Worm (Caenorhabditis elegans) whole organism, mixed stage, embryonic: Measurements from ENCODE around the gene chmp-7.

Source experiments
- pha-4 ChIP-seq: fragments of 150-350 bp; optimal IDR thresholded peaks from 2 replicates; lab custom pipeline; 2018; ENCODE audit warnings: missing biosample characterization, missing genetic modification reagents, missing genetic modification characterization
- snpc-4 ChIP-seq: fragments of 150-350 bp; optimal IDR thresholded peaks from 2 replicates; lab custom pipeline; 2014; ENCODE audit warnings: missing biosample characterization, missing genetic modification characterization
- unc-62 ChIP-seq: fragments of 150-350 bp; optimal IDR thresholded peaks from 2 replicates; lab custom pipeline; 2014; ENCODE audit warnings: missing biosample characterization, missing genetic modification reagents, missing genetic modification characterization

ce11 chrII:9007741-9008140 is 47.0 kb upstream of the chmp-7 start:
- TF ChIP-seq snpc-4 (tag; lab: Kevin White, UChicago) (no peak), unc-62 (GFP tag; lab: Kevin White, UChicago) (no peak), pha-4 (tag; lab: Kevin White, UChicago) (no peak)
